Worm (Caenorhabditis elegans) whole organism, young adult: ENCODE data around the gene cul-2.

Source experiments
- C06A6.2 ChIP-seq: fragments of 200-800 bp; sonication (Bioruptor generic); conservative IDR thresholded peaks from 2 replicates; pipeline ENCODE4 v1.3.6; 2022; ENCODE audit warnings: missing genetic modification characterization, missing compliant biosample characterization
- F52B5.7 ChIP-seq: sonication (generic microtip); optimal IDR thresholded peaks from 2 replicates; lab custom pipeline; 2016; ENCODE audit warnings: mild to moderate bottlenecking, missing genetic modification characterization, missing compliant biosample characterization
- F55B11.4 ChIP-seq: sonication (generic microtip); optimal IDR thresholded peaks from 2 replicates; lab custom pipeline; 2016; ENCODE audit warnings: missing compliant biosample characterization, missing genetic modification characterization, borderline replicate concordance; ENCODE audit not compliant: insufficient read depth
- F57A8.1 ChIP-seq: fragments of 200-800 bp; sonication (Bioruptor generic); optimal IDR thresholded peaks from 2 replicates; lab custom pipeline; 2018; ENCODE audit warnings: mild to moderate bottlenecking, missing genetic modification characterization, moderate library complexity, missing compliant biosample characterization
- Y53F4B.3 ChIP-seq: fragments of 200-800 bp; sonication (Bioruptor generic); IDR thresholded peaks from 2 replicates; pipeline ENCODE4 v1.3.6; 2022; ENCODE audit warnings: missing genetic modification reagents, missing genetic modification characterization, missing compliant biosample characterization
- Y53G8AR.9 ChIP-seq: fragments of 200-800 bp; sonication (Bioruptor generic); conservative IDR thresholded peaks from 2 replicates; pipeline ENCODE4 v1.3.6; 2022; ENCODE audit warnings: missing genetic modification reagents, missing genetic modification characterization, missing compliant biosample characterization
- ZK185.1 ChIP-seq: sonication (generic microtip); optimal IDR thresholded peaks from 2 replicates; lab custom pipeline; 2016; ENCODE audit warnings: mild to moderate bottlenecking, missing genetic modification characterization, missing compliant biosample characterization; ENCODE audit not compliant: poor library complexity, severe bottlenecking
- attf-5 ChIP-seq: fragments of 200-800 bp; sonication (Bioruptor generic); optimal IDR thresholded peaks from 2 replicates; lab custom pipeline; 2018; ENCODE audit warnings: mild to moderate bottlenecking, missing genetic modification characterization, missing compliant biosample characterization
- attf-6 ChIP-seq: fragments of 200-800 bp; sonication (Bioruptor generic); IDR thresholded peaks from 2 replicates; pipeline ENCODE4 v1.3.6; 2022; ENCODE audit warnings: missing genetic modification reagents, missing genetic modification characterization, missing compliant biosample characterization
- ccch-3 ChIP-seq: fragments of 200-800 bp; sonication (Bioruptor generic); optimal IDR thresholded peaks from 2 replicates; lab custom pipeline; 2018; ENCODE audit warnings: mild to moderate bottlenecking, missing genetic modification characterization, missing compliant biosample characterization
- cebp-1 ChIP-seq, 2 experiments: fragments of 200-800 bp in 1 of 2; sonication (Bioruptor generic) in 1 of 2; sonication (generic microtip) in 1 of 2; IDR thresholded peaks in 1 of 2; optimal IDR thresholded peaks in 1 of 2; 2 replicates each; pipeline versions ENCODE4 v1.3.6 to Lab custom; 2017 to 2022; ENCODE audit warnings: missing compliant biosample characterization in 2 of 2, missing genetic modification characterization in 2 of 2, mild to moderate bottlenecking in 1 of 2, missing genetic modification reagents in 1 of 2, moderate library complexity in 1 of 2
- ceh-27 ChIP-seq: fragments of 200-800 bp; sonication (Bioruptor generic); optimal IDR thresholded peaks from 2 replicates; lab custom pipeline; 2018; ENCODE audit warnings: mild to moderate bottlenecking, missing genetic modification characterization, moderate library complexity, missing compliant biosample characterization
- ceh-58 ChIP-seq: fragments of 200-800 bp; sonication (Bioruptor generic); IDR thresholded peaks from 2 replicates; pipeline ENCODE4 v1.3.6; 2022; ENCODE audit warnings: missing genetic modification characterization, missing compliant biosample characterization
- die-1 ChIP-seq: sonication (generic microtip); optimal IDR thresholded peaks from 2 replicates; lab custom pipeline; 2016; ENCODE audit warnings: missing genotype, mild to moderate bottlenecking, missing genetic modification characterization, missing compliant biosample characterization
- dox-1 ChIP-seq: fragments of 200-800 bp; sonication (Bioruptor generic); IDR thresholded peaks from 2 replicates; pipeline ENCODE4 v1.3.6; 2022; ENCODE audit warnings: missing genetic modification reagents, missing genetic modification characterization, missing compliant biosample characterization
- egl-18 ChIP-seq: fragments of 200-800 bp; sonication (Bioruptor generic); IDR thresholded peaks from 2 replicates; pipeline ENCODE4 v1.3.6; 2022; ENCODE audit warnings: missing genetic modification reagents, missing genetic modification characterization, missing compliant biosample characterization
- ets-4 ChIP-seq: fragments of 200-800 bp; sonication (Bioruptor generic); optimal IDR thresholded peaks from 2 replicates; lab custom pipeline; 2018; ENCODE audit warnings: mild to moderate bottlenecking, missing genetic modification characterization, missing compliant biosample characterization
- gei-17 ChIP-seq: fragments of 200-800 bp; sonication (Bioruptor generic); optimal IDR thresholded peaks from 2 replicates; lab custom pipeline; 2018; ENCODE audit warnings: mild to moderate bottlenecking, missing genetic modification characterization, missing compliant biosample characterization
- hmg-20 ChIP-seq: fragments of 200-800 bp; sonication (Bioruptor generic); IDR thresholded peaks from 2 replicates; pipeline ENCODE4 v1.3.6; 2022; ENCODE audit warnings: missing genetic modification reagents, missing genetic modification characterization, missing compliant biosample characterization
- hrde-1 ChIP-seq: sonication (generic microtip); optimal IDR thresholded peaks from 2 replicates; lab custom pipeline; 2016; ENCODE audit warnings: missing genetic modification characterization, mild to moderate bottlenecking, missing compliant biosample characterization, moderate library complexity, missing genotype, missing genetic modification reagents, borderline replicate concordance
- hsf-1 ChIP-seq: fragments of 200-800 bp; sonication (Bioruptor generic); IDR thresholded peaks from 2 replicates; pipeline ENCODE4 v1.3.6; 2022; ENCODE audit warnings: missing genetic modification reagents, missing genetic modification characterization, missing compliant biosample characterization
- let-526 ChIP-seq: fragments of 200-800 bp; sonication (Bioruptor generic); IDR thresholded peaks from 2 replicates; pipeline ENCODE4 v1.3.6; 2022; ENCODE audit warnings: missing genetic modification reagents, missing genetic modification characterization, missing compliant biosample characterization
- let-607 ChIP-seq, 2 experiments: fragments of 200-800 bp in 1 of 2; sonication (Bioruptor generic) in 1 of 2; sonication (generic microtip) in 1 of 2; optimal IDR thresholded peaks; 2 replicates each; lab custom pipeline; 2016 to 2018; ENCODE audit warnings: mild to moderate bottlenecking in 2 of 2, missing compliant biosample characterization in 2 of 2, missing genetic modification characterization in 2 of 2, moderate library complexity in 2 of 2, missing genotype in 1 of 2
- lin-54 ChIP-seq: fragments of 200-800 bp; sonication (Bioruptor generic); optimal IDR thresholded peaks from 2 replicates; lab custom pipeline; 2018; ENCODE audit warnings: mild to moderate bottlenecking, missing genetic modification characterization, missing compliant biosample characterization
- lsl-1 ChIP-seq: fragments of 200-800 bp; sonication (Bioruptor generic); optimal IDR thresholded peaks from 2 replicates; lab custom pipeline; 2018; ENCODE audit warnings: mild to moderate bottlenecking, missing genetic modification characterization, moderate library complexity, missing compliant biosample characterization
- lsy-27 ChIP-seq: sonication (generic microtip); optimal IDR thresholded peaks from 2 replicates; lab custom pipeline; 2017; ENCODE audit warnings: missing genetic modification characterization, mild to moderate bottlenecking, missing compliant biosample characterization, antibody characterized with exemption, missing genotype, borderline replicate concordance; ENCODE audit not compliant: insufficient read depth
- madf-3 ChIP-seq: fragments of 200-800 bp; sonication (Bioruptor generic); IDR thresholded peaks from 2 replicates; pipeline ENCODE4 v1.3.6; 2022; ENCODE audit warnings: missing genetic modification reagents, missing genetic modification characterization, missing compliant biosample characterization
- madf-6 ChIP-seq: fragments of 200-800 bp; sonication (Bioruptor generic); IDR thresholded peaks from 2 replicates; pipeline ENCODE4 v1.3.6; 2022; ENCODE audit warnings: missing genetic modification reagents, missing genetic modification characterization, missing compliant biosample characterization
- madf-8 ChIP-seq: fragments of 200-800 bp; sonication (Bioruptor generic); conservative IDR thresholded peaks from 2 replicates; pipeline ENCODE4 v1.3.6; 2022; ENCODE audit warnings: missing genetic modification reagents, missing genetic modification characterization, missing compliant biosample characterization
- mel-28 ChIP-seq: sonication (generic microtip); optimal IDR thresholded peaks from 2 replicates; lab custom pipeline; 2016; ENCODE audit warnings: borderline replicate concordance, mild to moderate bottlenecking, missing genetic modification characterization, missing compliant biosample characterization
- mes-4 ChIP-seq: sonication (generic microtip); optimal IDR thresholded peaks from 2 replicates; lab custom pipeline; 2016; ENCODE audit warnings: missing genotype, missing genetic modification characterization, missing compliant biosample characterization
- nfya-1 ChIP-seq: sonication (generic microtip); optimal IDR thresholded peaks from 2 replicates; lab custom pipeline; 2017; ENCODE audit warnings: antibody characterized with exemption, missing compliant biosample characterization, missing genetic modification characterization, borderline replicate concordance; ENCODE audit not compliant: insufficient read depth
- nfyb-1 ChIP-seq: fragments of 200-800 bp; sonication (Bioruptor generic); IDR thresholded peaks from 2 replicates; pipeline ENCODE4 v1.3.6; 2022; ENCODE audit warnings: missing genetic modification reagents, missing genetic modification characterization, missing compliant biosample characterization
- nhr-120 ChIP-seq: fragments of 200-800 bp; sonication (Bioruptor generic); IDR thresholded peaks from 2 replicates; pipeline ENCODE4 v1.3.6; 2022; ENCODE audit warnings: missing genetic modification characterization, missing compliant biosample characterization
- nhr-80 ChIP-seq: sonication (generic microtip); optimal IDR thresholded peaks from 2 replicates; lab custom pipeline; 2016; ENCODE audit warnings: missing genetic modification characterization, missing compliant biosample characterization
- somi-1 ChIP-seq: fragments of 200-800 bp; sonication (Bioruptor generic); optimal IDR thresholded peaks from 2 replicates; lab custom pipeline; 2018; ENCODE audit warnings: mild to moderate bottlenecking, missing genetic modification characterization, missing compliant biosample characterization
- zfh-2 ChIP-seq: fragments of 200-800 bp; sonication (Bioruptor generic); conservative IDR thresholded peaks from 2 replicates; pipeline ENCODE4 v1.3.6; 2022; ENCODE audit warnings: missing genetic modification reagents, missing genetic modification characterization, missing compliant biosample characterization
- ztf-26 ChIP-seq: sonication (generic microtip); optimal IDR thresholded peaks from 2 replicates; lab custom pipeline; 2017; ENCODE audit warnings: missing genetic modification characterization, missing compliant biosample characterization
- ztf-6 ChIP-seq: fragments of 200-800 bp; sonication (Bioruptor generic); IDR thresholded peaks from 2 replicates; pipeline ENCODE4 v1.3.6; 2022; ENCODE audit warnings: missing genetic modification reagents, missing genetic modification characterization, missing compliant biosample characterization

Gene cul-2

DNA sequence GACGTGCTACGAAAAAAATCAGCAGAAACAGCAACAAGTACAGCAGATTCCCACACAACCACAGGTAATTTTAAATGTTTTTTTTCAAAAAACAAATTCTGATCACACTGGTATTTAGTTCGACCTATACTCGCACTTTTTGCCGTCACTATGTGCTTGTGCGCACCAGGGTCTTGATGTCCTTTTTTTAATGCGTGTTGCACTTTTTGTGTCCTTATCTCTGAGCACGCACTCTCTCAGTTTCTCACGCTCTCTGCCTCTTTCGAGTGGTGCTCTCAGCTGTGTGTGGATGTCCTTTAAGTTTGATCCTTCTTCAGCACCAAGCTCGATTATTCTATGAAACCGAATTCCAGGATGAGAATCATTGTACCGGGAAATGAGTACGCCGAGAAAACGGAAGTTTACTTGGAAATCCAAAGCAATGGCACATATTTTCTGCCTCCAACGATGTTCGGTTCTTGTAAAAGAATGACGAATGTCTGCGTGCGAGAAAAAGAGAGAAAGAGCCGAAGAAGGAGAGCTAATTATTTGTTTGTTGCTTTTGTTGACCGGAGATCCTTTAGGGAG is 31.4 kb downstream of the cul-2 start (continued):
- TF ChIP-seq Y53F4B.3 (GFP tag; lab: Robert Waterston, UW) (no peak), gei-17 (GFP tag; lab: Kevin White, UChicago) (no peak), madf-3 (no peak), mes-4 (tag; lab: Kevin White, UChicago) (no peak), ets-4 (GFP tag; lab: Kevin White, UChicago) (no peak), hmg-20 (no peak), lin-54 (GFP tag; lab: Kevin White, UChicago) (no peak), ceh-27 (GFP tag; lab: Kevin White, UChicago) (peak; percentile 46), Y53G8AR.9 (GFP tag; lab: Robert Waterston, UW) (no peak), madf-8 (GFP tag; lab: Robert Waterston, UW) (no peak), nfyb-1 (0 out of 2 replicates have a peak, but pooled peaks have one; percentile 30), let-607 (tag; optimal IDR thresholded peaks at IDR 0.05; lab: Kevin White, UChicago) (no peak), attf-6 (GFP tag; lab: Robert Waterston, UW) (no peak), hrde-1 (tag; lab: Kevin White, UChicago) (no peak), madf-6 (GFP tag; lab: Robert Waterston, UW) (0 out of 2 replicates have a peak, but pooled peaks have one; percentile 9), F55B11.4 (tag; lab: Kevin White, UChicago) (no peak), ZK185.1 (tag; lab: Kevin White, UChicago) (no peak), F57A8.1 (no peak), nhr-80 (tag; lab: Kevin White, UChicago) (peak; percentile 42), ccch-3 (no peak), mel-28 (tag; lab: Kevin White, UChicago) (no peak), dox-1 (GFP tag; lab: Robert Waterston, UW) (0 out of 2 replicates have a peak, but pooled peaks have one; percentile 14), lsl-1 (GFP tag; lab: Kevin White, UChicago) (no peak), nfya-1 (no peak), nhr-120 (GFP tag; lab: Robert Waterston, UW) (no peak)

DNA sequence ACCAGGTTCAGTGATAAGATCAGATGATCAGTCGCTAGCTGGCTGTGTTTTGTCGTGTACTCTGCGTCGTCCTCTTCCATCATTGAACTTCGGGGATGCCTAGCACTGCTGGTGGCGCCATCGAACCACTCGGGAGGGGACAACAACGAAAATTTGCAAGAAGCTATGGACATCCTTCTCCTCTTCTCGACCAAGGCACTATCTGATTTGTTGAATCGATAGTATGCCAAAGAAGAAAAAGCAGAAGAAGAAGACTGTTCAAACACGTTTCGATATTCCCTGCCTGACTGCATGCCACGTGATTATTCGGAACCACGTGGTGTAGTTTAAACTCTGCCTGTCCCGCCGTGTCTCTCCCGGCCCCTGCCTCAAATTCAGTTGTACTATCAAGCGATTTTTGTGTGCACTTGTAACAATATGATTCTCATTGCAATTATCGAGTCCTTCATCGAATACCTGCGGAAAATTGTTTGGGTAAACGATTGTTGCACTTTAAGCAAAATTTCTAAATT is 32.2 kb downstream of the cul-2 start:
- TF ChIP-seq egl-18 (GFP tag; lab: Robert Waterston, UW): no peak
- TF ChIP-seq hsf-1 (GFP tag; lab: Robert Waterston, UW): no peak
- peak; percentile 46 for TF ChIP-seq ztf-26
- TF ChIP-seq somi-1 (GFP tag; lab: Kevin White, UChicago): peak; percentile 1
- TF ChIP-seq ceh-58 (GFP tag; lab: Robert Waterston, UW): no peak
- 0 out of 2 replicates have a peak, but pooled peaks have one; percentile 52 for TF ChIP-seq let-526 (GFP tag; lab: Robert Waterston, UW)
- TF ChIP-seq C06A6.2: 0 out of 2 replicates have a peak, but pooled peaks have one; percentile 27
- 0 out of 2 replicates have a peak, but pooled peaks have one; percentile 15 for TF ChIP-seq zfh-2
- peak; percentile 8 for TF ChIP-seq F52B5.7 (tag; lab: Kevin White, UChicago)
- TF ChIP-seq cebp-1 (GFP tag; IDR thresholded peaks at IDR 0.05; lab: Robert Waterston, UW): no peak
- TF ChIP-seq cebp-1 (tag; optimal IDR thresholded peaks at IDR 0.05; lab: Kevin White, UChicago): peak; percentile 44
- peak; percentile 33 for TF ChIP-seq attf-5 (GFP tag; lab: Kevin White, UChicago)
- TF ChIP-seq lsy-27 (tag; lab: Kevin White, UChicago): no peak
- TF ChIP-seq die-1 (tag; lab: Kevin White, UChicago): peak; percentile 31
- TF ChIP-seq hmg-20: no peak
- no peak for TF ChIP-seq ztf-6 (GFP tag; lab: Robert Waterston, UW)
- TF ChIP-seq dox-1 (GFP tag; lab: Robert Waterston, UW): peak; percentile 24
